Fruit fly (Drosophila melanogaster) whole organism, embryonic: ENCODE data around the gene Pop2.

Experiments used
- Adf1 ChIP-seq: fragments of 200-800 bp; sonication (Bioruptor generic); IDR thresholded peaks from 2 replicates; pipeline ENCODE4 v1.3.6; 2022; ENCODE audit warnings: missing biosample characterization, missing genetic modification characterization
- Bgb ChIP-seq: fragments of 200-800 bp; sonication (Bioruptor generic); IDR thresholded peaks from 2 replicates; pipeline ENCODE4 v1.3.6; 2022; ENCODE audit warnings: missing biosample characterization, missing genetic modification characterization; ENCODE audit not compliant: partially characterized antibody
- BtbVII ChIP-seq: fragments of 200-800 bp; sonication (Bioruptor generic); optimal IDR thresholded peaks from 3 replicates; lab custom pipeline; 2017; ENCODE audit warnings: missing biosample characterization, mild to moderate bottlenecking, missing genetic modification characterization
- CG10366 ChIP-seq: fragments of 200-800 bp; sonication (Bioruptor generic); IDR thresholded peaks from 2 replicates; pipeline ENCODE4 v1.3.6; 2022; ENCODE audit warnings: missing biosample characterization, missing genetic modification characterization
- CG12299 ChIP-seq: fragments of 200-800 bp; sonication (Bioruptor generic); optimal IDR thresholded peaks from 2 replicates; lab custom pipeline; 2018; ENCODE audit warnings: missing biosample characterization, mild to moderate bottlenecking, missing genetic modification characterization
- CG13287 ChIP-seq: fragments of 200-800 bp; sonication (Bioruptor generic); IDR thresholded peaks from 2 replicates; pipeline ENCODE4 v1.3.6; 2022; ENCODE audit warnings: missing biosample characterization, missing genetic modification characterization; ENCODE audit not compliant: partially characterized antibody
- CG14965 ChIP-seq: fragments of 200-800 bp; sonication (Bioruptor generic); optimal IDR thresholded peaks from 2 replicates; lab custom pipeline; 2016; ENCODE audit warnings: missing biosample characterization, missing genetic modification characterization, borderline replicate concordance
- CG15269 ChIP-seq: fragments of 200-800 bp; sonication (Bioruptor generic); optimal IDR thresholded peaks from 2 replicates; lab custom pipeline; 2018; ENCODE audit warnings: missing biosample characterization, mild to moderate bottlenecking, missing genetic modification characterization, moderate library complexity
- CG16815 ChIP-seq: fragments of 200-800 bp; sonication (Bioruptor generic); optimal IDR thresholded peaks from 3 replicates; lab custom pipeline; 2017; ENCODE audit warnings: missing biosample characterization, mild to moderate bottlenecking, missing genetic modification characterization
- CG18619 ChIP-seq: fragments of 200-800 bp; sonication (Bioruptor generic); optimal IDR thresholded peaks from 3 replicates; lab custom pipeline; 2017; ENCODE audit warnings: missing biosample characterization, mild to moderate bottlenecking, missing genetic modification characterization
- CG2199 ChIP-seq: fragments of 200-800 bp; sonication (Bioruptor generic); IDR thresholded peaks from 3 replicates; pipeline ENCODE4 v1.3.6; 2022; ENCODE audit warnings: missing biosample characterization, missing genetic modification characterization
- CG2712 ChIP-seq: fragments of 200-800 bp; optimal IDR thresholded peaks from 3 replicates; lab custom pipeline; 2019; ENCODE audit warnings: missing biosample characterization, mild to moderate bottlenecking, missing genetic modification characterization, moderate library complexity
- CG2889 ChIP-seq: fragments of 200-800 bp; sonication (Bioruptor generic); IDR thresholded peaks from 3 replicates; pipeline ENCODE4 v1.3.6; 2022; ENCODE audit warnings: missing biosample characterization, missing genetic modification characterization
- CG3407 ChIP-seq: fragments of 200-800 bp; sonication (Bioruptor generic); optimal IDR thresholded peaks from 2 replicates; lab custom pipeline; 2018; ENCODE audit warnings: missing biosample characterization, mild to moderate bottlenecking, missing genetic modification characterization
- CG3847 ChIP-seq: fragments of 200-800 bp; sonication (Bioruptor generic); IDR thresholded peaks from 2 replicates; pipeline ENCODE4 v1.3.6; 2022; ENCODE audit warnings: missing biosample characterization, missing genetic modification characterization
- CG4282 ChIP-seq: fragments of 200-800 bp; sonication (Bioruptor generic); optimal IDR thresholded peaks from 2 replicates; lab custom pipeline; 2016; ENCODE audit warnings: missing biosample characterization, missing genetic modification characterization
- CG4328 ChIP-seq: fragments of 200-800 bp; sonication (Bioruptor generic); optimal IDR thresholded peaks from 3 replicates; lab custom pipeline; 2017; ENCODE audit warnings: missing biosample characterization, missing genetic modification reagents, missing genetic modification characterization
- CG4617 ChIP-seq: fragments of 200-800 bp; sonication (Bioruptor generic); optimal IDR thresholded peaks from 3 replicates; lab custom pipeline; 2016; ENCODE audit warnings: missing biosample characterization, missing genetic modification characterization, borderline replicate concordance
- CG7271 ChIP-seq: fragments of 200-800 bp; sonication (Bioruptor generic); optimal IDR thresholded peaks from 2 replicates; lab custom pipeline; 2018; ENCODE audit warnings: missing biosample characterization, mild to moderate bottlenecking, missing genetic modification characterization, moderate library complexity
- CG8765 ChIP-seq: fragments of 200-800 bp; sonication (Bioruptor generic); IDR thresholded peaks from 2 replicates; pipeline ENCODE4 v1.3.6; 2022; ENCODE audit warnings: missing biosample characterization, missing genetic modification characterization
- CoRest ChIP-seq: fragments of 200-800 bp; sonication (Bioruptor generic); optimal IDR thresholded peaks from 3 replicates; lab custom pipeline; 2018; ENCODE audit warnings: missing biosample characterization, mild to moderate bottlenecking, missing genetic modification characterization, moderate library complexity
- D19A ChIP-seq: fragments of 200-800 bp; optimal IDR thresholded peaks from 3 replicates; lab custom pipeline; 2019; ENCODE audit warnings: missing biosample characterization, mild to moderate bottlenecking, missing genetic modification characterization, moderate library complexity
- Dip2 ChIP-seq: fragments of 200-800 bp; sonication (Bioruptor generic); IDR thresholded peaks from 2 replicates; pipeline ENCODE4 v1.3.6; 2022; ENCODE audit warnings: missing biosample characterization, missing genetic modification characterization
- Ets65A ChIP-seq: fragments of 200-800 bp; sonication (Bioruptor generic); peaks from one replicate; lab custom pipeline; 2016; ENCODE audit warnings: missing biosample characterization, missing genetic modification characterization
- Ets97D ChIP-seq: fragments of 200-800 bp; sonication (Bioruptor generic); optimal IDR thresholded peaks from 3 replicates; lab custom pipeline; 2016; ENCODE audit warnings: missing biosample characterization, missing genetic modification characterization
- Fer1 ChIP-seq: fragments of 200-800 bp; sonication (Bioruptor generic); optimal IDR thresholded peaks from 2 replicates; lab custom pipeline; 2017; ENCODE audit warnings: missing biosample characterization, mild to moderate bottlenecking, missing genetic modification characterization
- Hey ChIP-seq: fragments of 200-800 bp; sonication (Bioruptor generic); optimal IDR thresholded peaks from 3 replicates; lab custom pipeline; 2018; ENCODE audit warnings: missing biosample characterization, mild to moderate bottlenecking, missing genetic modification characterization
- Lhr ChIP-seq: fragments of 200-800 bp; sonication (Bioruptor generic); optimal IDR thresholded peaks from 3 replicates; lab custom pipeline; 2017; ENCODE audit warnings: mild to moderate bottlenecking, missing biosample characterization, missing genetic modification reagents, missing genetic modification characterization
- Sox102F ChIP-seq: fragments of 200-800 bp; sonication (Bioruptor generic); optimal IDR thresholded peaks from 2 replicates; lab custom pipeline; 2018; ENCODE audit warnings: missing biosample characterization, mild to moderate bottlenecking, missing genetic modification characterization, moderate library complexity
- YL-1 ChIP-seq: fragments of 200-800 bp; sonication (Bioruptor generic); optimal IDR thresholded peaks from 3 replicates; lab custom pipeline; 2017; ENCODE audit warnings: missing biosample characterization, mild to moderate bottlenecking, missing genetic modification characterization
- bcd ChIP-seq: fragments of 200-800 bp; sonication (Bioruptor generic); optimal IDR thresholded peaks from 2 replicates; lab custom pipeline; 2017; ENCODE audit warnings: missing biosample characterization, mild to moderate bottlenecking, missing genetic modification characterization
- cato ChIP-seq: fragments of 200-800 bp; sonication (Bioruptor generic); optimal IDR thresholded peaks from 2 replicates; lab custom pipeline; 2016; ENCODE audit warnings: missing biosample characterization, missing genetic modification characterization, borderline replicate concordance
- crol ChIP-seq: fragments of 200-800 bp; sonication (Bioruptor generic); IDR thresholded peaks from 2 replicates; pipeline ENCODE4 v1.3.6; 2022; ENCODE audit warnings: missing biosample characterization, missing genetic modification characterization
- danr ChIP-seq: fragments of 200-800 bp; sonication (Bioruptor generic); IDR thresholded peaks from 2 replicates; pipeline ENCODE4 v1.3.6; 2022; ENCODE audit warnings: missing biosample characterization, missing genetic modification characterization
- lab ChIP-seq: fragments of 200-800 bp; sonication (Bioruptor generic); optimal IDR thresholded peaks from 3 replicates; lab custom pipeline; 2017; ENCODE audit warnings: missing biosample characterization, missing genetic modification characterization, mild to moderate bottlenecking, moderate library complexity, missing genetic modification reagents
- lov ChIP-seq, 2 experiments: fragments of 200-800 bp in 1 of 2; fragments of >200 bp in 1 of 2; sonication (Bioruptor generic) in 1 of 2; IDR thresholded peaks in 1 of 2; optimal IDR thresholded peaks in 1 of 2; 2 replicates in 1 of 2; 3 replicates in 1 of 2; pipeline versions ENCODE4 v1.3.6 to Lab custom; 2017 to 2022; ENCODE audit warnings: missing biosample characterization in 1 of 2, missing genetic modification characterization in 1 of 2
- nau ChIP-seq: fragments of 200-800 bp; sonication (Bioruptor generic); optimal IDR thresholded peaks from 3 replicates; lab custom pipeline; 2017; ENCODE audit warnings: missing biosample characterization, mild to moderate bottlenecking, missing genetic modification characterization, missing genetic modification reagents
- nerfin-2 ChIP-seq: fragments of 200-800 bp; sonication (Bioruptor generic); IDR thresholded peaks from 2 replicates; pipeline ENCODE4 v1.3.6; 2022; ENCODE audit warnings: missing biosample characterization, missing genetic modification characterization; ENCODE audit not compliant: partially characterized antibody
- nom ChIP-seq: fragments of 200-800 bp; sonication (Bioruptor generic); optimal IDR thresholded peaks from 2 replicates; lab custom pipeline; 2017; ENCODE audit warnings: missing biosample characterization, missing genetic modification characterization, mild to moderate bottlenecking, moderate library complexity, missing genetic modification reagents
- pfk ChIP-seq: fragments of 200-800 bp; sonication (Bioruptor generic); optimal IDR thresholded peaks from 2 replicates; lab custom pipeline; 2018; ENCODE audit warnings: missing biosample characterization, mild to moderate bottlenecking, missing genetic modification characterization, moderate library complexity
- pum ChIP-seq: fragments of 200-800 bp; sonication (Bioruptor generic); optimal IDR thresholded peaks from 2 replicates; lab custom pipeline; 2016; ENCODE audit warnings: missing biosample characterization, missing genetic modification characterization
- rib ChIP-seq: fragments of 200-800 bp; sonication (Bioruptor generic); IDR thresholded peaks from 2 replicates; pipeline ENCODE4 v1.3.6; 2022; ENCODE audit warnings: missing biosample characterization, missing genetic modification characterization
- trem ChIP-seq: fragments of 200-800 bp; optimal IDR thresholded peaks from 3 replicates; lab custom pipeline; 2019; ENCODE audit warnings: missing biosample characterization, mild to moderate bottlenecking, missing genetic modification characterization, moderate library complexity
- trh ChIP-seq: fragments of 200-800 bp; sonication (Bioruptor generic); optimal IDR thresholded peaks from 2 replicates; lab custom pipeline; 2016; ENCODE audit warnings: missing biosample characterization, missing genetic modification characterization
- ttk ChIP-seq: fragments of 200-800 bp; sonication (Bioruptor generic); IDR thresholded peaks from 2 replicates; pipeline ENCODE4 v2.1.2; 2022; ENCODE audit warnings: missing biosample characterization, missing genetic modification characterization
- tup ChIP-seq: fragments of 200-800 bp; sonication (Bioruptor generic); optimal IDR thresholded peaks from 2 replicates; lab custom pipeline; 2016; ENCODE audit warnings: missing biosample characterization, mild to moderate bottlenecking, missing genetic modification characterization, moderate library complexity
- vvl ChIP-seq: fragments of 200-800 bp; sonication (Bioruptor generic); IDR thresholded peaks from 2 replicates; pipeline ENCODE4 v1.3.6; 2022; ENCODE audit warnings: missing biosample characterization, missing genetic modification characterization
- wor ChIP-seq: fragments of 200-800 bp; sonication (Bioruptor generic); IDR thresholded peaks from 2 replicates; pipeline ENCODE4 v1.3.6; 2022; ENCODE audit warnings: missing biosample characterization, missing genetic modification characterization
- zfh1 ChIP-seq: fragments of 200-800 bp; sonication (Bioruptor generic); IDR thresholded peaks from 3 replicates; pipeline ENCODE4 v1.3.6; 2022; ENCODE audit warnings: missing biosample characterization, missing genetic modification characterization

Gene Pop2

DNA sequence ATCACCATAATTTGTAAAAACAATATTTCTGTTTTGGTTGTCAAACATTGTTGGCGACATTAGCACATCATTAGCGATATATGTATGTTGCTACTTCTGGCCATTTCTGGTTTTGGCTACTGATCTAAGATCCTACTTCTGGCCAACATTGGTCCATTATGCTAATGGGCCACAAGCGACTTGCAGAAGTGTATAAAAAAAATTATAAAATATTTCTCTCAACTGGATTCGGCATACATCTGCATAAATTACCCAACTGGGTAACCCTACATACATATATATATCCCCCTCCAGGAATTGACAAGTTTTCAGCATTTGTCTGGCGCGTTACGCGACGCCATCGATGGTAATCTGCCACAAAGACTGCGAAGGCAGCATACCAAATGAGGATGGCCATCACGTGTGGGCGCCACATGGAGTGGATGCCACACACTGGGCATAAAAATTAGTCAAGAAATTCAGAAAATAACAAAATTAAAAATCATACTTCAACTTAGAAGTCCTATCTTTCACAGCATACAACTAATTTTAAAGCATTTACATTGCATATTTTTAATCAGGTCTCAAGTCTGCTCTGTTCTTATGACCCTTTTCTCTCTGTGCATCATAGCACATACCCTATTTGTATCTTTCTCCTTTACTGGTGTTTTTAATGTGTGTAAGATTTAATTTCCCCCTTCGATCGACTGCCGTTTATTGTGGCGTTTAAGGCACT lies 34.9 kb upstream of the Pop2 start (continued):
- TF ChIP-seq CG18619 (GFP tag; lab: Kevin White, UChicago): peak; percentile 22
- no peak for TF ChIP-seq tup (GFP tag; lab: Kevin White, UChicago)
- no peak for TF ChIP-seq pum (GFP tag; lab: Kevin White, UChicago)
- TF ChIP-seq ttk (GFP tag; lab: Robert Waterston, UW): peak; percentile 31
- no peak for TF ChIP-seq crol (GFP tag; lab: Robert Waterston, UW)
- no peak for TF ChIP-seq pfk (GFP tag; lab: Kevin White, UChicago)
- TF ChIP-seq Hey (tag; lab: Kevin White, UChicago): no peak
- no peak for TF ChIP-seq nom (GFP tag; lab: Kevin White, UChicago)
- TF ChIP-seq CG16815 (GFP tag; lab: Kevin White, UChicago): no peak
- no peak for TF ChIP-seq BtbVII (GFP tag; lab: Kevin White, UChicago)
- TF ChIP-seq Lhr: no peak
- peak; percentile 71 for TF ChIP-seq CG2712 (tag; lab: Kevin White, UChicago)
- no peak for TF ChIP-seq CG7271 (tag; lab: Kevin White, UChicago)
- TF ChIP-seq CG3407 (GFP tag; lab: Kevin White, UChicago): no peak
- no peak for TF ChIP-seq trh
- no peak for TF ChIP-seq CG15269
- TF ChIP-seq zfh1 (GFP tag; lab: Robert Waterston, UW): peak; percentile 79
- TF ChIP-seq Dip2 (GFP tag; lab: Robert Waterston, UW): no peak
- no peak for TF ChIP-seq CG8765
- TF ChIP-seq CG2199 (GFP tag; lab: Robert Waterston, UW): peak; percentile 54; the same call in 1 of the 3 replicates
- TF ChIP-seq CG13287: no peak
- no peak for TF ChIP-seq CG4328 (GFP tag; lab: Kevin White, UChicago)
- TF ChIP-seq vvl (GFP tag; lab: Robert Waterston, UW): peak; percentile 73
- TF ChIP-seq Fer1 (GFP tag; lab: Kevin White, UChicago): no peak
- TF ChIP-seq D19A (tag; lab: Kevin White, UChicago): peak; percentile 72
- TF ChIP-seq Sox102F (GFP tag; lab: Kevin White, UChicago): peak; percentile 36
- TF ChIP-seq lab (GFP tag; lab: Kevin White, UChicago): peak; percentile 43
- TF ChIP-seq CG12299 (tag; lab: Kevin White, UChicago): no peak
- TF ChIP-seq CoRest: peak; percentile 27
- TF ChIP-seq Ets65A: peak; percentile 39
- TF ChIP-seq cato (GFP tag; lab: Kevin White, UChicago): no peak
- no peak for TF ChIP-seq CG4282
- TF ChIP-seq CG3847 (GFP tag; lab: Robert Waterston, UW): no peak
- TF ChIP-seq nau: peak; percentile 66
- TF ChIP-seq nerfin-2 (GFP tag; lab: Robert Waterston, UW): no peak
- no peak for TF ChIP-seq lov (optimal IDR thresholded peaks at IDR 0.05; lab: Kevin White, UChicago)
- TF ChIP-seq lov (GFP tag; IDR thresholded peaks at IDR 0.05; lab: Robert Waterston, UW): no peak
- TF ChIP-seq CG14965 (GFP tag; lab: Kevin White, UChicago): no peak
- TF ChIP-seq YL-1 (GFP tag; lab: Kevin White, UChicago): no peak
- TF ChIP-seq Ets97D (GFP tag; lab: Kevin White, UChicago): no peak
- TF ChIP-seq CG10366: peak; percentile 53
- 0 out of 2 replicates have a peak, but pooled peaks have one; percentile 29 for TF ChIP-seq wor (GFP tag; lab: Robert Waterston, UW)
- TF ChIP-seq CG4617: no peak
- peak; percentile 38 for TF ChIP-seq bcd
- TF ChIP-seq rib (GFP tag; lab: Robert Waterston, UW): no peak
- TF ChIP-seq danr (GFP tag; lab: Robert Waterston, UW): 0 out of 2 replicates have a peak, but pooled peaks have one; percentile 40
- TF ChIP-seq Bgb (GFP tag; lab: Robert Waterston, UW): no peak
- TF ChIP-seq Adf1: no peak
- no peak for TF ChIP-seq CG2889 (GFP tag; lab: Robert Waterston, UW)
- TF ChIP-seq trem (tag; lab: Kevin White, UChicago): peak; percentile 31
